Fruit fly (Drosophila melanogaster): ENCODE results near the gene PolG1.

The PolG1 gene

dm6 chr2L:13793405-13793804 lies 34.2 kb downstream of the PolG1 start, which contains the start of gene Sec71 (continued):
- peak; percentile 6 for TF ChIP-seq CG3995 (GFP tag; optimal IDR thresholded peaks at IDR 0.05)
- TF ChIP-seq Opbp (GFP tag; IDR thresholded peaks at IDR 0.05; ENCODE audit: partially characterized antibody) = 0 out of 3 replicates have a peak, but pooled peaks have one; percentile 33
- TF ChIP-seq slbo (GFP tag; IDR thresholded peaks at IDR 0.05) = no peak
- TF ChIP-seq CTCF (GFP tag; optimal IDR thresholded peaks at IDR 0.05) = no peak
- peak; percentile 76 for TF ChIP-seq ftz-f1 (GFP tag; optimal IDR thresholded peaks at IDR 0.05)
- peak; percentile 3 for TF ChIP-seq CG16863 (GFP tag; optimal IDR thresholded peaks at IDR 0.05)
- TF ChIP-seq CG30020 (tag; optimal IDR thresholded peaks at IDR 0.05) = no peak
- TF ChIP-seq CG4617 (GFP tag; optimal IDR thresholded peaks at IDR 0.05; ENCODE audit: borderline replicate concordance) = peak; percentile 86
- no peak for TF ChIP-seq pb (GFP tag; optimal IDR thresholded peaks at IDR 0.05)
- TF ChIP-seq CG7786 (GFP tag; optimal IDR thresholded peaks at IDR 0.05) = no peak
- TF ChIP-seq E2f2 (GFP tag; IDR thresholded peaks at IDR 0.05) = peak; percentile 70
- TF ChIP-seq nerfin-2 (GFP tag; IDR thresholded peaks at IDR 0.05; ENCODE audit: partially characterized antibody) = 0 out of 2 replicates have a peak, but pooled peaks have one; percentile 23
- TF ChIP-seq HmgZ (tag; optimal IDR thresholded peaks at IDR 0.05) = peak; percentile 48
- peak; percentile 22 for TF ChIP-seq Sry-δ (GFP tag; optimal IDR thresholded peaks at IDR 0.05)
- peak; percentile 90 for TF ChIP-seq Ets65A (GFP tag)
- no peak for TF ChIP-seq CG2678 (tag; optimal IDR thresholded peaks at IDR 0.05)
- TF ChIP-seq phol (tag; optimal IDR thresholded peaks at IDR 0.05) = peak; percentile 21
- peak; percentile 68 for TF ChIP-seq Dp (GFP tag; optimal IDR thresholded peaks at IDR 0.05)
- TF ChIP-seq dysf (GFP tag; IDR thresholded peaks at IDR 0.05) = no peak
- no peak for TF ChIP-seq gsb (GFP tag; IDR thresholded peaks at IDR 0.05)
- TF ChIP-seq Atf-2 (GFP tag; optimal IDR thresholded peaks at IDR 0.05) = no peak
- TF ChIP-seq Doc2 (GFP tag; IDR thresholded peaks at IDR 0.05) = no peak
- TF ChIP-seq CG13287 (GFP tag; IDR thresholded peaks at IDR 0.05; ENCODE audit: partially characterized antibody) = 0 out of 2 replicates have a peak, but pooled peaks have one; percentile 30
- TF ChIP-seq Ets97D (GFP tag; optimal IDR thresholded peaks at IDR 0.05) = peak; percentile 62
- TF ChIP-seq dm (GFP tag; optimal IDR thresholded peaks at IDR 0.05) = peak; percentile 13
- no peak for TF ChIP-seq CG6765 (GFP tag; optimal IDR thresholded peaks at IDR 0.05)
- no peak for TF ChIP-seq CG17912 (GFP tag; optimal IDR thresholded peaks at IDR 0.05)
- no peak for TF ChIP-seq CG7372 (GFP tag; IDR thresholded peaks at IDR 0.05)
- TF ChIP-seq pzg (GFP tag; optimal IDR thresholded peaks at IDR 0.05) = peak; percentile 78
- peak; percentile 1 for TF ChIP-seq CG2116 (GFP tag; optimal IDR thresholded peaks at IDR 0.05)
- no peak for TF ChIP-seq CG3838 (GFP tag; optimal IDR thresholded peaks at IDR 0.05)
- peak; percentile 45; the same call in 1 of the 3 replicates for TF ChIP-seq CG34422 (GFP tag; IDR thresholded peaks at IDR 0.05)
- peak; percentile 4 for TF ChIP-seq zen (tag; optimal IDR thresholded peaks at IDR 0.05)
- peak; percentile 45 for TF ChIP-seq CG14710 (tag; optimal IDR thresholded peaks at IDR 0.05)
- TF ChIP-seq nmo (GFP tag; optimal IDR thresholded peaks at IDR 0.05) = peak; percentile 29
- TF ChIP-seq BEAF-32 (GFP tag; optimal IDR thresholded peaks at IDR 0.05) = peak; percentile 31
- TF ChIP-seq Aef1 (GFP tag; IDR thresholded peaks at IDR 0.05) = no peak
- no peak for TF ChIP-seq CG43689 (GFP tag; IDR thresholded peaks at IDR 0.05)
- no peak for TF ChIP-seq ase (GFP tag; IDR thresholded peaks at IDR 0.05)
- 0 out of 2 replicates have a peak, but pooled peaks have one; percentile 12 for TF ChIP-seq Drgx (GFP tag; IDR thresholded peaks at IDR 0.05)
- peak; percentile 39 for TF ChIP-seq CG12659 (GFP tag; optimal IDR thresholded peaks at IDR 0.05)
- TF ChIP-seq pho (GFP tag; optimal IDR thresholded peaks at IDR 0.05) = no peak
- TF ChIP-seq Myb (GFP tag; optimal IDR thresholded peaks at IDR 0.05) = peak; percentile 98
- TF ChIP-seq Ada2b (GFP tag; IDR thresholded peaks at IDR 0.05) = no peak
- TF ChIP-seq gfzf (GFP tag; optimal IDR thresholded peaks at IDR 0.05) = peak; percentile 89
- TF ChIP-seq CG3847 (GFP tag; IDR thresholded peaks at IDR 0.05) = peak; percentile 31; the same call in 1 of the 2 replicates
- no peak for TF ChIP-seq Sry-β (GFP tag; optimal IDR thresholded peaks at IDR 0.05)
- peak; percentile 54 for TF ChIP-seq stwl (tag; optimal IDR thresholded peaks at IDR 0.05)
- no peak for TF ChIP-seq fru (optimal IDR thresholded peaks at IDR 0.05)
- no peak for TF ChIP-seq CG8089 (GFP tag; optimal IDR thresholded peaks at IDR 0.05)
- peak; percentile 71 for TF ChIP-seq crol (GFP tag; IDR thresholded peaks at IDR 0.05)
- no peak for TF ChIP-seq tgo (GFP tag; IDR thresholded peaks at IDR 0.05)

Data from whole organism, embryonic.